Worm (Caenorhabditis elegans) whole organism, L1 larva: ENCODE data around the gene vab-1.

Source experiments
- Y116A8C.19 ChIP-seq: sonication (generic microtip); optimal IDR thresholded peaks from 2 replicates; lab custom pipeline; 2016; ENCODE audit warnings: missing compliant biosample characterization, missing genetic modification characterization, borderline replicate concordance
- alr-1 ChIP-seq: fragments of 200-800 bp; sonication (Bioruptor generic); optimal IDR thresholded peaks from 2 replicates; lab custom pipeline; 2018; ENCODE audit warnings: borderline replicate concordance, mild to moderate bottlenecking, missing genetic modification characterization, missing compliant biosample characterization
- aly-2 ChIP-seq: fragments of 150-350 bp; optimal IDR thresholded peaks from 2 replicates; lab custom pipeline; 2014; ENCODE audit warnings: missing biosample characterization, missing genetic modification characterization
- blmp-1 ChIP-seq: fragments of 150-350 bp; optimal IDR thresholded peaks from 2 replicates; lab custom pipeline; 2014; ENCODE audit warnings: missing biosample characterization, missing genetic modification characterization
- ceh-82 ChIP-seq, 3 experiments: fragments of 150-350 bp in 1 of 3; sonication (generic microtip) in 2 of 3; optimal IDR thresholded peaks; 2 replicates each; lab custom pipeline; 2014 to 2017; ENCODE audit warnings: missing biosample characterization in 3 of 3, missing genetic modification characterization in 3 of 3
- ceh-88 ChIP-seq: fragments of 200-800 bp; sonication (Bioruptor generic); IDR thresholded peaks from 2 replicates; pipeline ENCODE4 v1.3.6; 2022; ENCODE audit warnings: missing genetic modification characterization, missing compliant biosample characterization
- efl-1 ChIP-seq, 4 experiments: fragments of 150-350 bp; optimal IDR thresholded peaks in 3 of 4; peaks in 1 of 4; 1 replicate in 1 of 4; 2 replicates in 3 of 4; lab custom pipeline; 2014; ENCODE audit warnings: missing biosample characterization in 2 of 4, missing genetic modification characterization in 2 of 4, missing genetic modification reagents in 2 of 4
- egl-27 ChIP-seq, 2 experiments: fragments of 150-350 bp in 1 of 2; sonication (generic microtip); optimal IDR thresholded peaks; 3 replicates each; lab custom pipeline; 2017 to 2018; ENCODE audit warnings: missing biosample characterization in 2 of 2, missing genetic modification characterization in 2 of 2, missing genetic modification reagents in 2 of 2
- elt-2 ChIP-seq: sonication (generic microtip); optimal IDR thresholded peaks from 2 replicates; lab custom pipeline; 2016; ENCODE audit warnings: missing genetic modification characterization, mild to moderate bottlenecking, inconsistent platforms, missing compliant biosample characterization, missing genetic modification reagents
- hlh-17 ChIP-seq: fragments of 200-800 bp; sonication (Bioruptor generic); optimal IDR thresholded peaks from 2 replicates; lab custom pipeline; 2018; ENCODE audit warnings: missing genetic modification characterization, mild to moderate bottlenecking, missing compliant biosample characterization, moderate library complexity, borderline replicate concordance
- hpl-2 ChIP-seq: fragments of 150-350 bp; optimal IDR thresholded peaks from 2 replicates; lab custom pipeline; 2014; ENCODE audit warnings: missing biosample characterization, missing genetic modification reagents, missing genetic modification characterization
- jun-1 ChIP-seq: fragments of 150-350 bp; optimal IDR thresholded peaks from 2 replicates; lab custom pipeline; 2014; ENCODE audit warnings: missing biosample characterization, missing genetic modification reagents, missing genetic modification characterization
- lin-14 ChIP-seq: fragments of 200-800 bp; sonication (Bioruptor generic); optimal IDR thresholded peaks from 2 replicates; lab custom pipeline; 2018; ENCODE audit warnings: mild to moderate bottlenecking, missing genetic modification characterization, moderate library complexity, missing compliant biosample characterization
- lin-15B ChIP-seq: fragments of 150-350 bp; sonication (generic microtip); optimal IDR thresholded peaks from 3 replicates; lab custom pipeline; 2014; ENCODE audit warnings: missing biosample characterization, missing genetic modification characterization
- lin-39 ChIP-seq: fragments of 150-350 bp; optimal IDR thresholded peaks from 2 replicates; lab custom pipeline; 2014; ENCODE audit warnings: missing biosample characterization, missing genetic modification reagents, missing genetic modification characterization
- mab-9 ChIP-seq: fragments of 200-800 bp; sonication (Bioruptor generic); IDR thresholded peaks from 2 replicates; pipeline ENCODE4 v1.3.6; 2022; ENCODE audit warnings: missing genetic modification reagents, missing genetic modification characterization, missing compliant biosample characterization
- mef-2 ChIP-seq: fragments of 150-350 bp; optimal IDR thresholded peaks from 2 replicates; lab custom pipeline; 2014; ENCODE audit warnings: missing biosample characterization, missing genetic modification characterization
- mep-1 ChIP-seq: fragments of 150-350 bp; optimal IDR thresholded peaks from 2 replicates; lab custom pipeline; 2014; ENCODE audit warnings: missing biosample characterization, missing genetic modification characterization
- nhr-11 ChIP-seq: fragments of 150-350 bp; optimal IDR thresholded peaks from 2 replicates; lab custom pipeline; 2014; ENCODE audit warnings: missing biosample characterization, missing genetic modification characterization
- nhr-12 ChIP-seq: sonication (generic microtip); optimal IDR thresholded peaks from 2 replicates; lab custom pipeline; 2017; ENCODE audit warnings: missing biosample characterization, missing genetic modification characterization
- nhr-20 ChIP-seq: sonication (generic microtip); optimal IDR thresholded peaks from 2 replicates; lab custom pipeline; 2016; ENCODE audit warnings: mild to moderate bottlenecking, missing genetic modification characterization, missing compliant biosample characterization
- nhr-237 ChIP-seq: fragments of 150-350 bp; optimal IDR thresholded peaks from 2 replicates; lab custom pipeline; 2014; ENCODE audit warnings: missing biosample characterization, missing genetic modification characterization
- nhr-28 ChIP-seq: fragments of 150-350 bp; optimal IDR thresholded peaks from 2 replicates; lab custom pipeline; 2014; ENCODE audit warnings: missing biosample characterization, missing genetic modification characterization
- nhr-47 ChIP-seq: sonication (generic microtip); optimal IDR thresholded peaks from 2 replicates; lab custom pipeline; 2016; ENCODE audit warnings: mild to moderate bottlenecking, missing genetic modification characterization, moderate library complexity, missing compliant biosample characterization
- nhr-71 ChIP-seq: sonication (generic microtip); optimal IDR thresholded peaks from 2 replicates; lab custom pipeline; 2016; ENCODE audit warnings: mild to moderate bottlenecking, missing genetic modification characterization, moderate library complexity, missing compliant biosample characterization
- nhr-77 ChIP-seq: fragments of 150-350 bp; optimal IDR thresholded peaks from 2 replicates; lab custom pipeline; 2014; ENCODE audit warnings: missing biosample characterization, missing genetic modification characterization
- nhr-85 ChIP-seq: sonication (generic microtip); peaks from one replicate; lab custom pipeline; 2016; ENCODE audit warnings: missing genetic modification characterization, inconsistent platforms, missing compliant biosample characterization
- nhr-90 ChIP-seq: sonication (generic microtip); optimal IDR thresholded peaks from 2 replicates; lab custom pipeline; 2016; ENCODE audit warnings: mild to moderate bottlenecking, missing genetic modification characterization, missing compliant biosample characterization; ENCODE audit not compliant: poor library complexity
- pag-3 ChIP-seq: sonication (generic microtip); optimal IDR thresholded peaks from 2 replicates; lab custom pipeline; 2017; ENCODE audit warnings: missing genetic modification characterization, mild to moderate bottlenecking, missing compliant biosample characterization, antibody characterized with exemption, borderline replicate concordance; ENCODE audit not compliant: insufficient read depth
- pax-3 ChIP-seq: fragments of 200-800 bp; sonication (Bioruptor generic); optimal IDR thresholded peaks from 2 replicates; lab custom pipeline; 2018; ENCODE audit warnings: mild to moderate bottlenecking, missing genetic modification characterization, moderate library complexity, missing compliant biosample characterization
- rnt-1 ChIP-seq: sonication (generic microtip); optimal IDR thresholded peaks from 2 replicates; lab custom pipeline; 2016; ENCODE audit warnings: mild to moderate bottlenecking, missing genetic modification characterization, moderate library complexity, missing compliant biosample characterization
- skn-1 ChIP-seq: fragments of 150-350 bp; optimal IDR thresholded peaks from 2 replicates; lab custom pipeline; 2014; ENCODE audit warnings: missing biosample characterization, missing genetic modification characterization
- snpc-4 ChIP-seq: fragments of 150-350 bp; optimal IDR thresholded peaks from 2 replicates; lab custom pipeline; 2014; ENCODE audit warnings: missing biosample characterization, missing genetic modification characterization
- snu-23 ChIP-seq: sonication (generic microtip); optimal IDR thresholded peaks from 2 replicates; lab custom pipeline; 2016; ENCODE audit warnings: missing genetic modification characterization, missing compliant biosample characterization
- tlp-1 ChIP-seq: fragments of 150-350 bp; optimal IDR thresholded peaks from 2 replicates; lab custom pipeline; 2014; ENCODE audit warnings: missing biosample characterization, missing genetic modification characterization
- unc-130 ChIP-seq: fragments of 150-350 bp; optimal IDR thresholded peaks from 2 replicates; lab custom pipeline; 2017; ENCODE audit warnings: missing biosample characterization, missing genetic modification characterization, inconsistent platforms
- unc-30 ChIP-seq: sonication (generic microtip); optimal IDR thresholded peaks from 2 replicates; lab custom pipeline; 2017; ENCODE audit warnings: missing biosample characterization, missing genetic modification characterization
- unc-62 ChIP-seq: fragments of 150-350 bp; optimal IDR thresholded peaks from 2 replicates; lab custom pipeline; 2014; ENCODE audit warnings: missing biosample characterization, missing genetic modification reagents, missing genetic modification characterization
- unc-86 ChIP-seq: sonication (generic microtip); optimal IDR thresholded peaks from 2 replicates; lab custom pipeline; 2016; ENCODE audit warnings: missing genetic modification characterization, missing compliant biosample characterization
- vab-15 ChIP-seq: sonication (generic microtip); optimal IDR thresholded peaks from 2 replicates; lab custom pipeline; 2017; ENCODE audit warnings: missing genotype, mild to moderate bottlenecking, missing genetic modification characterization, missing compliant biosample characterization
- xbp-1 ChIP-seq: sonication (generic microtip); optimal IDR thresholded peaks from 2 replicates; lab custom pipeline; 2016; ENCODE audit warnings: missing genetic modification characterization, missing compliant biosample characterization
- zag-1 ChIP-seq: fragments of 150-350 bp; optimal IDR thresholded peaks from 2 replicates; lab custom pipeline; 2014; ENCODE audit warnings: missing biosample characterization, missing genetic modification characterization
- ztf-4 ChIP-seq: fragments of 150-350 bp; optimal IDR thresholded peaks from 2 replicates; lab custom pipeline; 2014; ENCODE audit warnings: missing biosample characterization, missing genetic modification characterization

Gene vab-1

DNA sequence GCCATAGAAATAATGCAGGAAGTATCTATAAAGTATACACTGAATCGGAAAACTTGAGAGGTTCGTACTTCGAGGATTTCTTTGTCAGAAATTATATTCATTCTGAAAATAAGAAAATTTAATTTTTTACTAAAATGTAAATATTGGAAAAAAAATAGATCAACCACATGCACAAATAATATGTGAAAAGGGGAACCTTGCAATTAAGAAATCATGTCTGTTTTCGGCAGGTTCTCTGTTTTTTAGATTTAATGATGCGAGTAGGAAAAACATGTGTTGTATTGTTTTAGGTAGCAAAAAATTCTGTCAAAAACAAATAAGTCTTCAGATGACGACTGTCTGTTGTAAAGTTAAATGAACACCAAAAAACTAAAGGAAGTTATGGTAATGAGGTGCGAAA, 34.7 kb upstream of the vab-1 start, which contains the start of gene sra-33:
Gene sra-33, minus strand, starts transcription at position 101 of the 400 bp plus-strand sequence.
- no peak for TF ChIP-seq mep-1
- TF ChIP-seq nhr-47 (tag; lab: Kevin White, UChicago), result no peak
- no peak for TF ChIP-seq mab-9 (GFP tag; lab: Robert Waterston, UW)
- no peak for TF ChIP-seq vab-15 (tag; lab: Kevin White, UChicago)

DNA sequence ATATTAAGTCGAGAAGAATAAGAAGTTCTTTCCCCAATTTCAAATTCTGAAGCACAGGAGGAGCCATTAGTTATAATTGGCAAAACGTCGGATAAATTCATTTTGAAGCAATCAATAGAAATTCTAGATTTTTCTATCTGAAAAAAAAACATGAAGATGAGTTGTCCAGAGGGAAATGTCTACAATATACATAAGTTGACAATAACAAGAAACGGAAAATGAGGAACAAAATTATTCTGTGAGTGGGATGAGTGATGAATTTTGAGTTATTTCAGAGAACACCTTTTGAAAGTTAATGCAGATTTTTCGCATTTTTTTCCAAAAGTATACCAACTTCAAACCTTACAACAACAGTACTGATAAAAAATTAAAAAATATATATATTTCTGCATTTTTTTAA, 31.2 kb upstream of the vab-1 start, which contains the start of gene sra-36:
Gene sra-36, minus strand, starts transcription at position 101 of the 400 bp plus-strand sequence.
- no peak for TF ChIP-seq pag-3 (tag; lab: Kevin White, UChicago)
- TF ChIP-seq unc-30, result no peak
- no peak for TF ChIP-seq nhr-28
- no peak for TF ChIP-seq jun-1
- no peak for TF ChIP-seq nhr-47 (tag; lab: Kevin White, UChicago)
- TF ChIP-seq hlh-17 (GFP tag; lab: Kevin White, UChicago), result no peak
- TF ChIP-seq xbp-1, result no peak
- TF ChIP-seq mef-2 (tag; lab: Kevin White, UChicago), result no peak
- TF ChIP-seq nhr-20 (tag; lab: Kevin White, UChicago), result no peak

DNA sequence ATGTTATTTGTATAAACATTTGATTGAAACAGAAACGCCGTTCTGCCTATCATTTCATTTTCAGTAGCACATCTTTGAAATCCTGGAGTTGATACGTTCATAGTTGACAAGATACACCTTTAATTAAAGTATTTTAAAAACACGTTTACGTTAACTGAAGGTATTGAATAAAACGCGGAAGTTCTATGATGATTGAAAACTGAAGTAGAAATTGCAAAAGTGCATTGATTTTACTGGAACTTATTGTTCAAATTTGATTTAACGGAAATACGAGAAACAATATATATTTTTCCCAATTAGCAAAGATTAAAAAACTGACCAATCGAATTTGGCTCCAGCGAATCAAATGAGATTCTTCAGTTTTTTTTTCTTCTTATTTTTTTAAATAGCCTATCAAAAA, 28.2 kb upstream of the vab-1 start, which contains the start of gene sra-34:
Gene sra-34, minus strand, starts transcription at position 101 of the 400 bp plus-strand sequence.
- no peak for TF ChIP-seq egl-27 (tag; optimal IDR thresholded peaks at IDR 0.05; lab: Kevin White, UChicago)
- TF ChIP-seq blmp-1 (tag; lab: Kevin White, UChicago), result no peak
- TF ChIP-seq lin-15B, result no peak
- no peak for TF ChIP-seq nhr-47 (tag; lab: Kevin White, UChicago)
- TF ChIP-seq nhr-77 (tag; lab: Kevin White, UChicago), result no peak
- no peak for TF ChIP-seq pax-3 (tag; lab: Kevin White, UChicago)
- TF ChIP-seq nhr-237 (tag; lab: Kevin White, UChicago), result no peak

DNA sequence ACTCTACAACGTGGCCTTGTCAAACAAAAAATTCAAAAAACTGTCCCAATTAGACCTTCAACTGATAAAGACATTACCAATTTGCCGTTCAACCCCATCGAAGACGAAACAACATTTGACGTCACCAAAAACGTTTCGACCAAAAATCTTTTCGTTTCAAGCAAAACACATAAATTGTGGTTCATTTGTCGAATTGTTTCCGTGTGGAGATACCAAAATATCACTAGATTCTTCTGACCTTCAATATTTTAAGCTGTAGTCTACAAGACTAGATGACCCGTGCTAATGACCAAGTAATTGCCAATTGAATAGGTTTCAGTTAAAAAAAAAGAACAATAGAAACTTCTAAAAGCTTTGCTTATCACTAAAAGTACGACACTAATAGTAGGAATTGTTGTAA, 23.4 kb upstream of the vab-1 start:
- no peak for TF ChIP-seq mef-2 (tag; lab: Kevin White, UChicago)
- TF ChIP-seq nhr-85 (tag; lab: Kevin White, UChicago), result peak; percentile 74
- no peak for TF ChIP-seq nhr-237 (tag; lab: Kevin White, UChicago)
- TF ChIP-seq ztf-4 (tag; lab: Kevin White, UChicago), result no peak

DNA sequence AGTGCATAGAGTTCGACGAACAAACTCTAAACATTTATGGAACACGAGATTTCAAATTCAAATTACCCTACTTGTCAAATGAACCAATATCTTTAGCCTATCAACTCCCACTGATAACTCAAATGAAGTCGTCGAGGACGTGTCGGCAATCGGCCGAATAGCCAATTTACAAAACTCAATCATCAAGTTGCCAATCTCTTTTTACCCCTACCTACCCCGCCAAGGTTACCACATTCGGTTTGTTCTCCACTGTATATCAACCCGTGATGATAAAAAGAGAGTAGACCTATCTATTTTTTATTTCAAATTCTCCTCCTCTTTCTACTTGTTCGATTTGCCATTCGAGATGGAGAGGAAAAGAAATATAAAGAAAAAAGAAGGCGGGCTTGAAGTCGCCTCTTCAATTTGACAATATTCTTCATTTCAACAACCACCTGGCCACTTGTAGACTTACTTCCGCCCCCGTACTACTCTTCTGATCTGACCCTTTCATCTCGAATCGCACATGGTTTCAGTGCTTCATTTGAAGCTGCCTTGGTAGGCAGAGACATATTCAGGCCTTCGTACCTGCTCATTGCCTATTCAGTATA, 21.7 kb upstream of the vab-1 start:
- TF ChIP-seq Y116A8C.19 (tag; lab: Kevin White, UChicago) (no peak), nhr-90 (tag; lab: Kevin White, UChicago) (peak; percentile 33), tlp-1 (tag; lab: Kevin White, UChicago) (no peak), nhr-71 (tag; lab: Kevin White, UChicago) (peak; percentile 28), rnt-1 (tag; lab: Kevin White, UChicago) (no peak), ceh-88 (GFP tag; lab: Robert Waterston, UW) (no peak), hpl-2 (GFP tag; lab: Kevin White, UChicago) (no peak), nhr-11 (tag; lab: Kevin White, UChicago) (no peak), mab-9 (GFP tag; lab: Robert Waterston, UW) (no peak), unc-86 (tag; lab: Kevin White, UChicago) (no peak), aly-2 (tag; lab: Kevin White, UChicago) (no peak), efl-1 (optimal IDR thresholded peaks at IDR 0.05; lab: Kevin White, UChicago) (no peak), efl-1 (GFP tag; optimal IDR thresholded peaks at IDR 0.05 in 1 of 2; lab: Kevin White, UChicago) (peak in 1 of 2 experiments; percentile 91), unc-130 (tag; lab: Kevin White, UChicago) (no peak), alr-1 (tag; lab: Kevin White, UChicago) (no peak), snu-23 (peak; percentile 21), nhr-28 (no peak), nhr-12 (tag; lab: Kevin White, UChicago) (no peak), pag-3 (tag; lab: Kevin White, UChicago) (peak; percentile 73), nhr-85 (tag; lab: Kevin White, UChicago) (peak; percentile 90), elt-2 (tag; lab: Kevin White, UChicago) (no peak), ceh-82 (tag; optimal IDR thresholded peaks at IDR 0.05; lab: Kevin White, UChicago) (no peak), lin-39 (tag; lab: Kevin White, UChicago) (no peak), unc-62 (GFP tag; lab: Kevin White, UChicago) (no peak), snpc-4 (no peak), skn-1 (tag; lab: Kevin White, UChicago) (no peak), zag-1 (tag; lab: Kevin White, UChicago) (no peak), lin-14 (GFP tag; lab: Kevin White, UChicago) (peak; percentile 64)
